Fruit fly (Drosophila melanogaster): Measurements from ENCODE around the gene CG42709.

CG42709 gene

DNA sequence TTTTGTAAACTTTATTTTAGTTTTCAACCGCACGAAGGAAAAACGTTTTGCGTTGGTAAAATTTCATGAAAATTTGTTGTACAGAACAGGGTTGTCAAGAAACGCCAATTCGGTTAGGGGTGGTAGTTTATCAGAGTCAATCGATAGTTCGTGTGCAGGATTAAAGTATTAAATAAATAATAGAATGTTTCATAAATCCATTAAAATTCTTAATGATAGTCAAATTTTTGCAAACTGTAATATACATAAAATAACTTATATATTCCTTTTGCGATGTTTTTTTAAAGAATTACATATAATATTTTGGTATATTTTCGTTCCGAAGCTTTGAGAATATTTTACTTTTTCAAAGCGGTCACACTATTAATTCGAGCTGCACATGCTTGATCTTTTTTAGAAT is 23.9 kb downstream of the CG42709 start, which contains the start of the genes Sf3a2 and CG42588 (continued):
- TF ChIP-seq CrebB (tag; optimal IDR thresholded peaks at IDR 0.05) (no peak), slbo (GFP tag; IDR thresholded peaks at IDR 0.05) (peak; percentile 94), CG1602 (GFP tag; optimal IDR thresholded peaks at IDR 0.05) (peak; percentile 79), MBD-R2 (GFP tag; IDR thresholded peaks at IDR 0.05) (peak; percentile 90), CG11696 (GFP tag; IDR thresholded peaks at IDR 0.05) (no peak), phol (tag; optimal IDR thresholded peaks at IDR 0.05) (peak; percentile 76), repo (GFP tag; optimal IDR thresholded peaks at IDR 0.05) (no peak), CG11504 (tag; optimal IDR thresholded peaks at IDR 0.05) (no peak), dimm (GFP tag; IDR thresholded peaks at IDR 0.05) (no peak), CG3995 (GFP tag; optimal IDR thresholded peaks at IDR 0.05) (peak; percentile 32), Fer2 (tag; optimal IDR thresholded peaks at IDR 0.05) (peak; percentile 41), Nf-YC (tag; optimal IDR thresholded peaks at IDR 0.05) (no peak), gfzf (GFP tag; optimal IDR thresholded peaks at IDR 0.05) (peak; percentile 62), CG11723 (GFP tag; optimal IDR thresholded peaks at IDR 0.05) (no peak), slp2 (GFP tag; optimal IDR thresholded peaks at IDR 0.05) (no peak), CG7786 (GFP tag; optimal IDR thresholded peaks at IDR 0.05) (peak; percentile 2), CG12659 (GFP tag; optimal IDR thresholded peaks at IDR 0.05) (peak; percentile 74), BEAF-32 (GFP tag; optimal IDR thresholded peaks at IDR 0.05) (peak; percentile 87), chn (GFP tag; optimal IDR thresholded peaks at IDR 0.05) (peak; percentile 42), p53 (GFP tag; optimal IDR thresholded peaks at IDR 0.05) (no peak), pfk (GFP tag; optimal IDR thresholded peaks at IDR 0.05) (no peak), Nf-YA (GFP tag; IDR thresholded peaks at IDR 0.05) (no peak), CG9727 (GFP tag; optimal IDR thresholded peaks at IDR 0.05) (peak; percentile 58), Atf6 (GFP tag; IDR thresholded peaks at IDR 0.05) (peak; percentile 76; the same call in 1 of the 2 replicates), gce (GFP tag; IDR thresholded peaks at IDR 0.05) (no peak), dpn (GFP tag; optimal IDR thresholded peaks at IDR 0.05) (peak; percentile 46 to 77), pum (GFP tag; optimal IDR thresholded peaks at IDR 0.05) (peak; percentile 2), BtbVII (GFP tag; optimal IDR thresholded peaks at IDR 0.05) (no peak), CG4328 (GFP tag; optimal IDR thresholded peaks at IDR 0.05) (no peak), CG13296 (GFP tag; optimal IDR thresholded peaks at IDR 0.05) (peak; percentile 32), rib (GFP tag; IDR thresholded peaks at IDR 0.05) (0 out of 2 replicates have a peak, but pooled peaks have one; percentile 24), Dip2 (GFP tag; IDR thresholded peaks at IDR 0.05) (no peak), CG9932 (GFP tag; IDR thresholded peaks at IDR 0.05) (peak; percentile 89), Opbp (GFP tag; IDR thresholded peaks at IDR 0.05; ENCODE audit: partially characterized antibody) (peak; percentile 76), sens-2 (GFP tag; IDR thresholded peaks at IDR 0.05) (no peak), fd102C (GFP tag; optimal IDR thresholded peaks at IDR 0.05) (no peak), ab (GFP tag; optimal IDR thresholded peaks at IDR 0.05) (no peak), gsb-n (tag; optimal IDR thresholded peaks at IDR 0.05) (no peak), btn (GFP tag; optimal IDR thresholded peaks at IDR 0.05) (no peak), mirr (GFP tag; optimal IDR thresholded peaks at IDR 0.05) (no peak), jigr1 (GFP tag; IDR thresholded peaks at IDR 0.05) (peak; percentile 55; the same call in 1 of the 3 replicates), CG2199 (GFP tag; IDR thresholded peaks at IDR 0.05) (no peak), kni (GFP tag; optimal IDR thresholded peaks at IDR 0.05) (no peak), CG10431 (GFP tag; optimal IDR thresholded peaks at IDR 0.05) (no peak), gsb (GFP tag; IDR thresholded peaks at IDR 0.05) (no peak), Side (GFP tag; optimal IDR thresholded peaks at IDR 0.05) (no peak), CG7839 (tag; optimal IDR thresholded peaks at IDR 0.05) (no peak), Usf (GFP tag; optimal IDR thresholded peaks at IDR 0.05) (no peak), nau (GFP tag; optimal IDR thresholded peaks at IDR 0.05) (no peak), CG18011 (GFP tag; optimal IDR thresholded peaks at IDR 0.05) (peak; percentile 28), maf-S (GFP tag; optimal IDR thresholded peaks at IDR 0.05) (no peak), CG11398 (GFP tag; optimal IDR thresholded peaks at IDR 0.05) (no peak)
